Worm (Caenorhabditis elegans): ENCODE results near the gene nra-3.

nra-3 gene

DNA sequence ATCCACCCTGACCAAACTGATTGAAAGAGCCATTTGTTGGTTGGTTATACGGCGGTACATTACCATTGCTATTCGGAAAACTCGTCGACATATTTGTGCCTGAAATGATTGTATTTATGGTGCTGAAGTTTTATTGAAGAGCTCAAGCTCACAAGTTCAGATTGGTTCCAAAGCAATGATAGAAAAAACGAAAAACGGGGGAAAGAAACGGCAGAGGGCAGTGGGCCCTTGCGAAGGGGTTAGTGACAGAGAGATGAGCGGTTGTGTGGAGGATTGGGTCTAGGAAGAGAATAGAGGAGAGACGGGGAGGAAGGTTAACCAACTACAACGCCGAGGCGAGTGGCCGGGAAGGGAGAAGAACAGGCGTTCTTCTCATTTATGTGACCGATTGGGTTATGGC lies at the start of gene nra-3:
Gene nra-3, minus strand, starts transcription at position 101 of the 400 bp plus-strand sequence.
- TF ChIP-seq cog-1 (tag; optimal IDR thresholded peaks at IDR 0.05) (no peak), ztf-23 (GFP tag; IDR thresholded peaks at IDR 0.05) (peak; percentile 54; the same call in 1 of the 2 replicates)

DNA sequence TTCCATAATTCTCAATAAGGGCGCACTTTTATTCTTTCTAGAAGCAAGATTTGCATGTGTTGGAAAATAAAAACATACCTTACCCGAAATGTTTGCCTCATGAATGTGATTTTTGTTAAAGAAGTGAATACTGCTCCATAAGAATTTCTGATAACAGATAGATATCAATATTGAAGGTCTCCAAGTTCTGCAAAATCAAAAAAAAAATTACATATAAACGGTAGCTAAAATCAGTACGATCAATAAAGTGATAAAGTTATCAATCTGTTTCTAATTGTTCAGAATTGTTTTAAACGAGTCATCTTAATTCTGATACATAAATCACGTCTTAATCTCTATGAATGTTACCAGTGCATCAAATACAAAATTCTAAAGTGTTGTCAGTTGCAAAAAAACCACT lies 44.9 kb upstream of the nra-3 start, which contains the start of gene mgl-1:
Gene mgl-1, minus strand, starts transcription at position 101 of the 400 bp plus-strand sequence.
- TF ChIP-seq flt-1 (GFP tag; IDR thresholded peaks at IDR 0.05) (no peak), tab-1 (GFP tag; IDR thresholded peaks at IDR 0.05) (no peak), ztf-23 (GFP tag; IDR thresholded peaks at IDR 0.05) (no peak), klf-2 (GFP tag; conservative IDR thresholded peaks at IDR 0.05) (no peak), med-1 (GFP tag; optimal IDR thresholded peaks at IDR 0.05; ENCODE audit: insufficient read depth) (no peak), ref-1 (GFP tag; conservative IDR thresholded peaks at IDR 0.05) (no peak), cog-1 (tag; optimal IDR thresholded peaks at IDR 0.05) (no peak), T22C8.4 (GFP tag; IDR thresholded peaks at IDR 0.05) (no peak), ztf-29 (GFP tag; IDR thresholded peaks at IDR 0.05) (no peak)

DNA sequence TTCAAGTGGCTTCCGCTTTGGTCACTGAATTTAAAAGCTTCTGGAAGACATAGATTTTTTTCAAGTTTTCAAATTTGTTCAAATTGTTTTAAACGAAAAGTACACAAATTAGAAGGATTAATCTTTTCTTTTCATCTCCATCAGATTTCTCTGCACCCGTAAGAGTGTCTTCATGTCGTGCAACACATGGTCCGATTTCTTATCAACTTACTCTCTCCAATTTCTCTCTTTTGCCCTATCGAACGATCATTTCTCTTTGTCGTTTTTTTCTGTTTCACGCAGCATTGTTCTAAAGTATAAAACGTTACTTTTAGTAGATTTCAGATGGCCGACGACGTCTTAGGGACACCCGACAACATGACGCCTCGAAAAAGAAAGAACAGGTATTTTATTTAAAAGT lies 34.0 kb upstream of the nra-3 start, which contains the start of gene pssy-1:
Gene pssy-1, plus strand, starts transcription at position 318 of the 400 bp plus-strand sequence.
- TF ChIP-seq T22C8.4 (GFP tag; IDR thresholded peaks at IDR 0.05) (no peak), med-1 (GFP tag; optimal IDR thresholded peaks at IDR 0.05; ENCODE audit: insufficient read depth) (no peak), ztf-29 (GFP tag; IDR thresholded peaks at IDR 0.05) (no peak), tab-1 (GFP tag; IDR thresholded peaks at IDR 0.05) (no peak), ztf-23 (GFP tag; IDR thresholded peaks at IDR 0.05) (no peak), ref-1 (GFP tag; conservative IDR thresholded peaks at IDR 0.05) (no peak), cog-1 (tag; optimal IDR thresholded peaks at IDR 0.05) (no peak), flt-1 (GFP tag; IDR thresholded peaks at IDR 0.05) (no peak)

DNA sequence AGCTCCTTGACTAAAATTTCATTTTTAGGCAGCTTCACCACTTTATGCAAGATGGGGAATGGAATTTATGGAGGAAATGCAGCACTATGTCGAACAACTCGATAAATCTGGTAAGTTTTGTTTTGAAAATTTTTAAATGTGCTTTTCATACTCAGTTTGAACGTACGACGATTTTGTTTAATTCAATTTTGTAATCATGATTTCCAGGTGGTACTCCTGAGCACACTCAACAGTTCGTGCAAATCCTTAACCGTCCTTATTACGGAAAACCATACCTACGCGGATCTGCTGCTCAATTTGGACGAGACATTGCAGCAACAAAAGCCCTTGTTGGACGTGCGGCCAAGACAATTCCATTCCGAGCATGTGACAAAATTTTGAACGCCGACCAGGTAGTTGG lies 31.3 kb upstream of the nra-3 start:
- TF ChIP-seq med-1 (GFP tag; optimal IDR thresholded peaks at IDR 0.05; ENCODE audit: insufficient read depth) (no peak), ztf-23 (GFP tag; IDR thresholded peaks at IDR 0.05) (no peak), flt-1 (GFP tag; IDR thresholded peaks at IDR 0.05) (no peak), klf-2 (GFP tag; conservative IDR thresholded peaks at IDR 0.05) (no peak), T22C8.4 (GFP tag; IDR thresholded peaks at IDR 0.05) (no peak), ztf-29 (GFP tag; IDR thresholded peaks at IDR 0.05) (no peak), tab-1 (GFP tag; IDR thresholded peaks at IDR 0.05) (no peak), ref-1 (GFP tag; conservative IDR thresholded peaks at IDR 0.05) (no peak), cog-1 (tag; optimal IDR thresholded peaks at IDR 0.05) (no peak)

ce11 chrX:9958561-9958960 lies 27.3 kb upstream of the nra-3 start, which contains the start of gene ZC506.1:
ZC506.1 (plus strand) TSS chrX:9958960.
- TF ChIP-seq ref-1 (GFP tag; conservative IDR thresholded peaks at IDR 0.05) (no peak), tab-1 (GFP tag; IDR thresholded peaks at IDR 0.05) (no peak), ztf-23 (GFP tag; IDR thresholded peaks at IDR 0.05) (peak; percentile 72), T22C8.4 (GFP tag; IDR thresholded peaks at IDR 0.05) (peak; percentile 95), klf-2 (GFP tag; conservative IDR thresholded peaks at IDR 0.05) (no peak), ztf-29 (GFP tag; IDR thresholded peaks at IDR 0.05) (no peak), cog-1 (tag; optimal IDR thresholded peaks at IDR 0.05) (peak; percentile 93), flt-1 (GFP tag; IDR thresholded peaks at IDR 0.05) (peak; percentile 79), med-1 (GFP tag; optimal IDR thresholded peaks at IDR 0.05; ENCODE audit: insufficient read depth) (no peak)

DNA sequence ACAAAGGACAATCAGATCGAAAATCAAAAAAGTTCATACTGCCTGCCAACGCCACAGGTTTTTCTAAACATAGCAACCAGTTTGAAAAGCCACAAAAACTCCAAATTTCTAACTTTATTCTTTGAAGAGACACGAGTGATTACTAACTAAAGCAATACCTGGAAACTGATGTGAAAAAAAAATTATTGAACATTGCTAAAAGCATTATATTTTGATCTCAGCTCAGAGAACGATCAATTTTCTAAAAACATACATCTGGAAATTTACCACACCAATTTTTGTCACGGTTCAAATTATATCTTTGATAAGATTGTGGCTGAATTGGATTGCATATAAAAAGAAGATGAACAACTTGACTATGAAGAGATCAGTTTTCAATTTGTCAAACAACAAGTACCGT lies 26.2 kb upstream of the nra-3 start:
- TF ChIP-seq T22C8.4 (GFP tag; IDR thresholded peaks at IDR 0.05), result no peak
- no peak for TF ChIP-seq flt-1 (GFP tag; IDR thresholded peaks at IDR 0.05)
- no peak for TF ChIP-seq ztf-23 (GFP tag; IDR thresholded peaks at IDR 0.05)
- no peak for TF ChIP-seq ref-1 (GFP tag; conservative IDR thresholded peaks at IDR 0.05)
- TF ChIP-seq tab-1 (GFP tag; IDR thresholded peaks at IDR 0.05), result no peak
- no peak for TF ChIP-seq cog-1 (tag; optimal IDR thresholded peaks at IDR 0.05)
- TF ChIP-seq med-1 (GFP tag; optimal IDR thresholded peaks at IDR 0.05; ENCODE audit: insufficient read depth), result no peak
- no peak for TF ChIP-seq klf-2 (GFP tag; conservative IDR thresholded peaks at IDR 0.05)
- TF ChIP-seq ztf-29 (GFP tag; IDR thresholded peaks at IDR 0.05), result no peak

DNA sequence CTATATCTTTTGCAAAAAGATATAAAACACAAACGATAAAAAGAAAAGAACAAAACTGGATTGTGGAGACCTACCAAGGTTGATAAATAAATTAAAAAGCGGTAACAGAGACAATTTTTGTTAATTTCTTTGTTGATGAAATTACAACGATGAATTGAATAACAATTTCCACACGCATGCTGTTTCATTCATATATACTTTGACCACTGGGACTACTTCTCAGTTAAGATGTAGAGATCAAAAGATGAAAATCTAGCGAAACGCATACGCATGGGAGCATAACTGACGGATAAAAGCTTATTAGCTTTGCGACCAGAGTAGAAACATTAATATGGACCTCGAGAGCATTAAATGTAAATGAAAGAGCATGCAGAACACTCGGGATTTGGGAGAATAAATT lies 24.8 kb upstream of the nra-3 start:
- TF ChIP-seq cog-1 (tag; optimal IDR thresholded peaks at IDR 0.05) (no peak), ztf-23 (GFP tag; IDR thresholded peaks at IDR 0.05) (no peak), ref-1 (GFP tag; conservative IDR thresholded peaks at IDR 0.05) (no peak), med-1 (GFP tag; optimal IDR thresholded peaks at IDR 0.05; ENCODE audit: insufficient read depth) (no peak), T22C8.4 (GFP tag; IDR thresholded peaks at IDR 0.05) (no peak), flt-1 (GFP tag; IDR thresholded peaks at IDR 0.05) (no peak), tab-1 (GFP tag; IDR thresholded peaks at IDR 0.05) (no peak), klf-2 (GFP tag; conservative IDR thresholded peaks at IDR 0.05) (no peak), ztf-29 (GFP tag; IDR thresholded peaks at IDR 0.05) (no peak)

DNA sequence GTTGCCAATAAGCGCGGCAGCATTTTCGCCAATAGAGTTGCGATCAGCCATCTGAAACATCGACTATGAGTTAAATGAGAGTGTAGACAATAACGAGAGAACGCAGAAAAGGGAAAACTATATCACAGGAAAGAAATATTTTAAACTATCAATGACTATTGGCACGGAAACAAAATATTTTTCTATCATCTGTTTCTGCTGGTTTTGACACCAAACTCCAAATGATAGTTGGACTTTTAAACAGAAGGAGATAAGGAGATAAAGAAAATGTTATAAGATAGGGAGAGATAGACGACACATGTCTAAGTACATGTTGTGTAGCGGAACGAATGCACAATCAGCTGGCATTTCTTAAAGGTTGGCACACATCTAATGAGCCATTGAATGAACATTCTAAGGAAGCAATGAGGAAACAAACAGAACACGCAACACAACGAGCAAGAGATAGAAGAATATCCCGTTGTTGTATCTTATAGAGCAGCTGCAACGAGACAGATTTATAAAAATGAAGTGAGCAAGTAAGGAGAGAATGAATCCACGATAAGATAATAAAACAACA lies 23.3 kb upstream of the nra-3 start, which contains the start of gene cysl-1:
Gene cysl-1, minus strand, starts transcription at position 51 of the 559 bp plus-strand sequence.
- TF ChIP-seq ref-1 (GFP tag; conservative IDR thresholded peaks at IDR 0.05) (no peak), flt-1 (GFP tag; IDR thresholded peaks at IDR 0.05) (no peak), ztf-23 (GFP tag; IDR thresholded peaks at IDR 0.05) (no peak), med-1 (GFP tag; optimal IDR thresholded peaks at IDR 0.05; ENCODE audit: insufficient read depth) (no peak), ztf-29 (GFP tag; IDR thresholded peaks at IDR 0.05) (no peak), T22C8.4 (GFP tag; IDR thresholded peaks at IDR 0.05) (no peak), tab-1 (GFP tag; IDR thresholded peaks at IDR 0.05) (no peak), cog-1 (tag; optimal IDR thresholded peaks at IDR 0.05) (no peak), klf-2 (GFP tag; conservative IDR thresholded peaks at IDR 0.05) (no peak)

DNA sequence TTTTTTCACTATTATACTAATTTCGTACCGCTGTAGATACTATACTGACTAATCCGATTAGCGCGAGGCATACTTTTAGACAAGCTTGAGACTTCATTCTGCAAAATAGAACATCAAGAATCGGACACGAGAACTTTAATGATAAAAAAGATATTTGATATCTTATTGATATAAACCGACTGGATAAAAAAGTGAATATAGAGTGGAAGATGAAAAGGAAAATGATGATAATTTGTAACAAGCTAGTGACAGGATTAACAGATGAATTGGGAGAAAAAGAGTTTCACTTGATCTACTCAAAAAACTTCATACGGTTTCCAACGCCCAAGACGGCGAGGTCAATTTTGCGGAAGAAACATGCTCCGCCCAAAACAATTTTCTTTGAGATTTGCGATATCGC lies 17.7 kb upstream of the nra-3 start, which contains the start of gene nas-37:
Gene nas-37, minus strand, starts transcription at position 101 of the 400 bp plus-strand sequence.
- no peak for TF ChIP-seq ztf-23 (GFP tag; IDR thresholded peaks at IDR 0.05)
- no peak for TF ChIP-seq flt-1 (GFP tag; IDR thresholded peaks at IDR 0.05)
- no peak for TF ChIP-seq med-1 (GFP tag; optimal IDR thresholded peaks at IDR 0.05; ENCODE audit: insufficient read depth)
- TF ChIP-seq T22C8.4 (GFP tag; IDR thresholded peaks at IDR 0.05), result no peak

- no peak for TF ChIP-seq med-1 (GFP tag; optimal IDR thresholded peaks at IDR 0.05; ENCODE audit: insufficient read depth)
- TF ChIP-seq T22C8.4 (GFP tag; IDR thresholded peaks at IDR 0.05), result no peak
- no peak for TF ChIP-seq cog-1 (tag; optimal IDR thresholded peaks at IDR 0.05)
- no peak for TF ChIP-seq ref-1 (GFP tag; conservative IDR thresholded peaks at IDR 0.05)
- TF ChIP-seq klf-2 (GFP tag; conservative IDR thresholded peaks at IDR 0.05), result no peak
- no peak for TF ChIP-seq ztf-23 (GFP tag; IDR thresholded peaks at IDR 0.05)
- TF ChIP-seq ztf-29 (GFP tag; IDR thresholded peaks at IDR 0.05), result no peak
- TF ChIP-seq flt-1 (GFP tag; IDR thresholded peaks at IDR 0.05), result no peak
- no peak for TF ChIP-seq tab-1 (GFP tag; IDR thresholded peaks at IDR 0.05)
Measured at ce11 chrX:9948528-9948927, 17.3 kb upstream of the nra-3 start.

Measured in whole organism, midembryonic.